Worm (Caenorhabditis elegans): Measurements from ENCODE around the gene R160.12.

R160.12 gene

ce11 chrX:4367414-4367813 is 10.2 kb downstream of the R160.12 start, which contains the start of gene R160.10:
TSS of gene R160.10 (minus strand) at chrX:4367514.
- TF ChIP-seq mep-1 (tag; optimal IDR thresholded peaks at IDR 0.05) (no peak), sptf-1 (tag; optimal IDR thresholded peaks at IDR 0.05) (no peak), zip-8 (tag; optimal IDR thresholded peaks at IDR 0.05) (no peak), unc-120 (tag; optimal IDR thresholded peaks at IDR 0.05; ENCODE audit: poor library complexity, severe bottlenecking) (no peak), nhr-76 (tag; optimal IDR thresholded peaks at IDR 0.05) (no peak), bed-3 (GFP tag; optimal IDR thresholded peaks at IDR 0.05) (no peak), elt-1 (tag; optimal IDR thresholded peaks at IDR 0.05; ENCODE audit: borderline replicate concordance, insufficient read depth) (no peak)

- TF ChIP-seq drap-1 (GFP tag; optimal IDR thresholded peaks at IDR 0.05) = no peak
Measured at ce11 chrX:4366231-4366630, 11.4 kb downstream of the R160.12 start, which contains the start of gene R160.3. TSS of gene R160.3 (minus strand) at chrX:4366331.

- TF ChIP-seq lin-13 (tag; optimal IDR thresholded peaks at IDR 0.05) = no peak
- no peak for TF ChIP-seq ceh-43 (GFP tag; optimal IDR thresholded peaks at IDR 0.05)
- no peak for TF ChIP-seq unc-120 (tag; optimal IDR thresholded peaks at IDR 0.05; ENCODE audit: poor library complexity, severe bottlenecking)
- no peak for TF ChIP-seq flh-1 (GFP tag; optimal IDR thresholded peaks at IDR 0.05)
- TF ChIP-seq nhr-12 (tag; optimal IDR thresholded peaks at IDR 0.05) = no peak
- TF ChIP-seq nhr-237 (tag; optimal IDR thresholded peaks at IDR 0.05) = no peak
- no peak for TF ChIP-seq ceh-39 (tag; optimal IDR thresholded peaks at IDR 0.05)
- TF ChIP-seq ces-1 (GFP tag; optimal IDR thresholded peaks at IDR 0.05) = no peak
- TF ChIP-seq bed-3 (GFP tag; optimal IDR thresholded peaks at IDR 0.05) = no peak
- no peak for TF ChIP-seq mab-5 (tag; optimal IDR thresholded peaks at IDR 0.05)
- no peak for TF ChIP-seq elt-3 (tag; optimal IDR thresholded peaks at IDR 0.05)
Measured at ce11 chrX:4364877-4365276, 12.7 kb downstream of the R160.12 start, which contains the start of gene F14H12.8. TSS of gene F14H12.8 (minus strand) at chrX:4364977.

- no peak for TF ChIP-seq lin-13 (tag; optimal IDR thresholded peaks at IDR 0.05)
- TF ChIP-seq nhr-76 (tag; optimal IDR thresholded peaks at IDR 0.05) = no peak
- TF ChIP-seq elt-3 (tag; optimal IDR thresholded peaks at IDR 0.05) = no peak
- no peak for TF ChIP-seq elt-1 (tag; optimal IDR thresholded peaks at IDR 0.05; ENCODE audit: borderline replicate concordance, insufficient read depth)
- TF ChIP-seq sptf-1 (tag; optimal IDR thresholded peaks at IDR 0.05) = no peak
- no peak for TF ChIP-seq tbx-8 (GFP tag; optimal IDR thresholded peaks at IDR 0.05)
- no peak for TF ChIP-seq flh-1 (GFP tag; optimal IDR thresholded peaks at IDR 0.05)
- no peak for TF ChIP-seq nhr-2 (tag; optimal IDR thresholded peaks at IDR 0.05)
- no peak for TF ChIP-seq mab-5 (tag; optimal IDR thresholded peaks at IDR 0.05)
- TF ChIP-seq ceh-83 (GFP tag; optimal IDR thresholded peaks at IDR 0.05) = no peak
- no peak for TF ChIP-seq cnd-1 (tag; optimal IDR thresholded peaks at IDR 0.05)
Measured at ce11 chrX:4363200-4363599, 14.4 kb downstream of the R160.12 start, which contains the start of gene F14H12.17. TSS of gene F14H12.17 (minus strand) at chrX:4363300.

ce11 chrX:4362522-4362921 is 15.1 kb downstream of the R160.12 start, which contains the start of gene F14H12.7:
TSS of gene F14H12.7 (minus strand) at chrX:4362622.
- TF ChIP-seq flh-1 (GFP tag; optimal IDR thresholded peaks at IDR 0.05) = no peak
- no peak for TF ChIP-seq nhr-76 (tag; optimal IDR thresholded peaks at IDR 0.05)

- no peak for TF ChIP-seq drap-1 (GFP tag; optimal IDR thresholded peaks at IDR 0.05)
Measured at ce11 chrX:4359030-4359429, 18.6 kb downstream of the R160.12 start.

- TF ChIP-seq pha-4 (tag; optimal IDR thresholded peaks at IDR 0.05) = no peak
- no peak for TF ChIP-seq sem-2 (GFP tag; optimal IDR thresholded peaks at IDR 0.05)
- no peak for TF ChIP-seq flh-1 (GFP tag; optimal IDR thresholded peaks at IDR 0.05)
- TF ChIP-seq zip-8 (tag; optimal IDR thresholded peaks at IDR 0.05) = no peak
- no peak for TF ChIP-seq blmp-1 (tag; optimal IDR thresholded peaks at IDR 0.05)
- TF ChIP-seq ceh-83 (GFP tag; optimal IDR thresholded peaks at IDR 0.05) = no peak
- TF ChIP-seq lin-13 (tag; optimal IDR thresholded peaks at IDR 0.05) = no peak
- no peak for TF ChIP-seq nhr-12 (tag; optimal IDR thresholded peaks at IDR 0.05)
- no peak for TF ChIP-seq elt-3 (tag; optimal IDR thresholded peaks at IDR 0.05)
- TF ChIP-seq mep-1 (tag; optimal IDR thresholded peaks at IDR 0.05) = no peak
- no peak for TF ChIP-seq lin-32 (GFP tag; optimal IDR thresholded peaks at IDR 0.05)
- TF ChIP-seq sptf-1 (tag; optimal IDR thresholded peaks at IDR 0.05) = no peak
- TF ChIP-seq unc-39 (tag; optimal IDR thresholded peaks at IDR 0.05) = no peak
Measured at ce11 chrX:4357467-4357866, 20.1 kb downstream of the R160.12 start, which contains the start of gene F14H12.6. TSS of gene F14H12.6 (minus strand) at chrX:4357567.

All from whole organism, mixed stage, embryonic.